Fruit fly (Drosophila melanogaster): ENCODE results near the gene CG31709.

DNA sequence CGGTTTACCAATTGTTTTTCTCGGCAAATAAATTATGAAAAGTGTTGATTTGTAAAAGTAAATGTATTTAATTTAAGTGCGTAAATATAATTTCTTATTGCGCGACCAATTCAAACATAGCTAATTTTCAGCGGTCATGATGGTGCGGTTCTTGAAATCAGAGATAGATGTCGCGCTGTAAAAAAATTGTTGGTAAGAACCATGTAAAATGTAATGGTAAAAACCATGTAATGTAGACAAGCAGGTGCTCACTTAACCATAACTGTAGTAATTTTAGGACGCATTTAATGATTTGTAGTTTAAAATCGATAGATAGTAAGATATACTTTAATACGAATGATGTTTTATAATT is 33.2 kb upstream of the CG31709 start:
- no peak for TF ChIP-seq CG14711 (tag; optimal IDR thresholded peaks at IDR 0.05)
- TF ChIP-seq CG33017 (tag; optimal IDR thresholded peaks at IDR 0.05) = no peak
- no peak for TF ChIP-seq toe (GFP tag; optimal IDR thresholded peaks at IDR 0.05)
- no peak for TF ChIP-seq Clk (GFP tag; optimal IDR thresholded peaks at IDR 0.05)
- no peak for TF ChIP-seq cic (GFP tag; optimal IDR thresholded peaks at IDR 0.05)
- TF ChIP-seq Crg-1 (GFP tag; optimal IDR thresholded peaks at IDR 0.05) = no peak
- TF ChIP-seq CG7101 (tag; optimal IDR thresholded peaks at IDR 0.05) = no peak
- no peak for TF ChIP-seq CG11617 (GFP tag; optimal IDR thresholded peaks at IDR 0.05)
- no peak for TF ChIP-seq kay (GFP tag; ENCODE audit: borderline replicate concordance)
- TF ChIP-seq CG12768 (GFP tag; optimal IDR thresholded peaks at IDR 0.05) = no peak
- TF ChIP-seq Hr96 (GFP tag; optimal IDR thresholded peaks at IDR 0.05) = no peak
- no peak for TF ChIP-seq CG5204 (GFP tag; optimal IDR thresholded peaks at IDR 0.05)
- TF ChIP-seq tj (GFP tag; optimal IDR thresholded peaks at IDR 0.05) = no peak

All from whole organism, adult.